Fruit fly (Drosophila melanogaster) whole organism, pupa: ENCODE results near the gene PTPMT1.

Experiments used
- CG10348 ChIP-seq: fragments of 200-800 bp; sonication (Bioruptor generic); IDR thresholded peaks from 2 replicates; pipeline ENCODE4 v1.3.6; 2022; ENCODE audit warnings: missing biosample characterization, missing genetic modification characterization
- CG12605 ChIP-seq: fragments of 200-800 bp; sonication (Bioruptor generic); IDR thresholded peaks from 2 replicates; pipeline ENCODE4 v1.3.6; 2022; ENCODE audit warnings: missing biosample characterization, missing genetic modification characterization
- CG13204 ChIP-seq: fragments of 200-800 bp; sonication (Bioruptor generic); optimal IDR thresholded peaks from 2 replicates; lab custom pipeline; 2018; ENCODE audit warnings: missing biosample characterization, mild to moderate bottlenecking, missing genetic modification characterization, moderate library complexity
- CG15710 ChIP-seq: fragments of 200-800 bp; sonication (Bioruptor generic); optimal IDR thresholded peaks from 2 replicates; lab custom pipeline; 2018; ENCODE audit warnings: missing biosample characterization, mild to moderate bottlenecking, missing genetic modification characterization, moderate library complexity
- CG32121 ChIP-seq: fragments of 200-800 bp; sonication (Bioruptor generic); IDR thresholded peaks from 2 replicates; pipeline ENCODE4 v1.3.6; 2022; ENCODE audit warnings: missing biosample characterization, missing genetic modification characterization
- CG34367 ChIP-seq: fragments of 200-800 bp; sonication (Bioruptor generic); optimal IDR thresholded peaks from 2 replicates; lab custom pipeline; 2018; ENCODE audit warnings: missing biosample characterization, mild to moderate bottlenecking, missing genetic modification characterization
- CG8159 ChIP-seq: fragments of 200-800 bp; sonication (Bioruptor generic); optimal IDR thresholded peaks from 3 replicates; lab custom pipeline; 2018; ENCODE audit warnings: missing biosample characterization, mild to moderate bottlenecking, missing genetic modification characterization, moderate library complexity
- CG8301 ChIP-seq: fragments of 200-800 bp; sonication (Bioruptor generic); optimal IDR thresholded peaks from 2 replicates; lab custom pipeline; 2018; ENCODE audit warnings: missing biosample characterization, mild to moderate bottlenecking, missing genetic modification characterization
- CG9948 ChIP-seq: fragments of 200-800 bp; sonication (Bioruptor generic); optimal IDR thresholded peaks from 2 replicates; lab custom pipeline; 2018; ENCODE audit warnings: missing biosample characterization, mild to moderate bottlenecking, missing genetic modification characterization, moderate library complexity
- D1 ChIP-seq: fragments of 200-800 bp; sonication (Bioruptor generic); optimal IDR thresholded peaks from 2 replicates; lab custom pipeline; 2018; ENCODE audit warnings: missing biosample characterization, mild to moderate bottlenecking, missing genetic modification characterization, moderate library complexity
- EcR ChIP-seq: fragments of 200-800 bp; sonication (Bioruptor generic); optimal IDR thresholded peaks from 3 replicates; lab custom pipeline; 2019; ENCODE audit warnings: missing biosample characterization, missing genetic modification characterization, mild to moderate bottlenecking, moderate library complexity, missing genetic modification reagents
- Ets98B ChIP-seq: fragments of 200-800 bp; sonication (Bioruptor generic); IDR thresholded peaks from 2 replicates; pipeline ENCODE4 v1.3.6; 2022; ENCODE audit warnings: missing biosample characterization, missing genetic modification characterization
- gl ChIP-seq: fragments of 200-800 bp; sonication (Bioruptor generic); optimal IDR thresholded peaks from 2 replicates; lab custom pipeline; 2018; ENCODE audit warnings: missing biosample characterization, mild to moderate bottlenecking, missing genetic modification characterization
- rn ChIP-seq: fragments of 200-800 bp; sonication (Bioruptor generic); IDR thresholded peaks from 2 replicates; pipeline ENCODE4 v1.3.6; 2022; ENCODE audit warnings: missing biosample characterization, missing genetic modification characterization

dm6 chr3R:23721525-23721924, 36.6 kb upstream of the PTPMT1 start, which contains the start of gene CG10232:
- TF ChIP-seq CG9948 (tag; lab: Kevin White, UChicago) (no peak), CG32121 (GFP tag; lab: Robert Waterston, UW) (no peak), CG8159 (tag; lab: Kevin White, UChicago) (no peak), CG34367 (tag; lab: Kevin White, UChicago) (no peak), CG15710 (tag; lab: Kevin White, UChicago) (no peak), EcR (no peak), CG13204 (GFP tag; lab: Kevin White, UChicago) (no peak), gl (tag; lab: Kevin White, UChicago) (no peak), CG12605 (no peak), CG8301 (no peak), D1 (tag; lab: Kevin White, UChicago) (no peak), rn (no peak), Ets98B (GFP tag; lab: Robert Waterston, UW) (no peak), CG10348 (no peak)
